Fruit fly (Drosophila melanogaster) whole organism: Measurements from ENCODE around the gene hyd.
A peak's percentile ranks its signal among the peaks of the same experiment; 100 is the strongest.

Source experiments
- CG8478 ChIP-seq: fragments of >200 bp; optimal IDR thresholded peaks from 2 replicates; lab custom pipeline; 2018; ENCODE audit warnings: inconsistent platforms
- pan ChIP-seq: fragments of >200 bp; optimal IDR thresholded peaks from 2 replicates; lab custom pipeline; 2017

DNA sequence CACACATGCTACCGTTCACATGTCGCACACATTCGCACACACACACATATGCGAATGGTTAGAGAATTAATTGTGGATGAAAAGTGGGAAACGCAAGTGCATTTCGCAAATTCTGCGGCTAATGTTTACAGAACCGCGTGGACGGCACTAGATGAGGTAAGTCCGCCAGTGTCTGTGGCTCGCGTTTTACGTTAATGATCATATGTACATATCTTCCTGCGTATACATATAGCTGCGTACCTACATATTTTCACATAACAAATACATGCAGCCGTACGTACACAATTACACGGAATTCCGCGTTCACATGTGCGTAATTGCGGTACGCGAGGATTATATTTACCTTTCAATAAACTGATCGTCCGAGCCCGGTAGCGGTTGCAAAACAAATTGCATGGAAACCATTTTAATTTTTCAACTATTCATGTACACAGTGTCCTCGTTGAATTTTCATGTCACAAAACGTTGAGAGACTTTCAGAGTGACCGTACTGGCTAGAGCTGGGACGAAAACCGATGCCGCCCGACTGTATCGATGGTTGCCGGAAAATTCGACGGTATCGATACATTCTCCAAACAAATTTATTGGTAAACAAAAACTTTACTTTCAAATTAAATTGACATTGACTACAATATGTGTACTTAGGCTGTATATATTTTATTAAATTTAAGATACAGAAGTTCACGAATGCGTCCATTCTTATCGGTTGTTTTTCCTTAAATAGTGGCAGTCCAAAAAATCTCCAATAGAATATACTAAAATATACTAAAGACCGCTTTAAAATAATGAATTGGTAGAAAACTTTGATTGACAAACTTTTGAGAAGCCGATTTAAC is at the start of gene hyd:
- TF ChIP-seq CG8478 (lab: Kevin White, UChicago) (peak; percentile 21), pan (lab: Kevin White, UChicago) (no peak)
